Fruit fly (Drosophila melanogaster) whole organism, embryonic: Measurements from ENCODE around the gene Tmtc2.

Experiments
- Asciz ChIP-seq: fragments of 200-800 bp; sonication (Bioruptor generic); optimal IDR thresholded peaks from 2 replicates; lab custom pipeline; 2017; ENCODE audit warnings: missing biosample characterization, mild to moderate bottlenecking, missing genetic modification characterization, missing genetic modification reagents
- Awh ChIP-seq: fragments of 200-800 bp; sonication (Bioruptor generic); IDR thresholded peaks from 2 replicates; pipeline ENCODE4, ENCODE4 v1.3.6; 2022; ENCODE audit warnings: missing biosample characterization, missing genetic modification characterization
- Bdp1 ChIP-seq: fragments of 200-800 bp; sonication (Bioruptor generic); optimal IDR thresholded peaks from 3 replicates; lab custom pipeline; 2016; ENCODE audit warnings: missing biosample characterization, missing genetic modification characterization
- C15 ChIP-seq: fragments of 200-800 bp; sonication (Bioruptor generic); IDR thresholded peaks from 3 replicates; pipeline ENCODE4 v1.3.6; 2022; ENCODE audit warnings: missing biosample characterization, missing genetic modification characterization
- CG1024 ChIP-seq: fragments of 200-800 bp; sonication (Bioruptor generic); IDR thresholded peaks from 2 replicates; pipeline ENCODE4 v1.3.6; 2022; ENCODE audit warnings: missing biosample characterization, missing genetic modification characterization
- CG10321 ChIP-seq: fragments of 200-800 bp; sonication (Bioruptor generic); IDR thresholded peaks from 2 replicates; pipeline ENCODE4 v1.3.6; 2022; ENCODE audit warnings: missing biosample characterization, missing genetic modification characterization
- CG10431 ChIP-seq: fragments of 200-800 bp; sonication (Bioruptor generic); optimal IDR thresholded peaks from 3 replicates; lab custom pipeline; 2018; ENCODE audit warnings: missing biosample characterization, mild to moderate bottlenecking, missing genetic modification characterization
- CG10462 ChIP-seq: fragments of 200-800 bp; sonication (Bioruptor generic); optimal IDR thresholded peaks from 2 replicates; lab custom pipeline; 2016; ENCODE audit warnings: missing biosample characterization, missing genetic modification characterization
- CG11456 ChIP-seq: fragments of 200-800 bp; sonication (Bioruptor generic); IDR thresholded peaks from 3 replicates; pipeline ENCODE4 v1.3.6; 2022; ENCODE audit warnings: missing biosample characterization, missing genetic modification characterization
- CG12391 ChIP-seq: fragments of 200-800 bp; sonication (Bioruptor generic); optimal IDR thresholded peaks from 3 replicates; lab custom pipeline; 2018; ENCODE audit warnings: missing biosample characterization, mild to moderate bottlenecking, missing genetic modification characterization, moderate library complexity
- CG13624 ChIP-seq: fragments of 200-800 bp; sonication (Bioruptor generic); optimal IDR thresholded peaks from 2 replicates; lab custom pipeline; 2016; ENCODE audit warnings: missing biosample characterization, missing genetic modification characterization
- CG17361 ChIP-seq: fragments of 200-800 bp; sonication (Bioruptor generic); IDR thresholded peaks from 3 replicates; pipeline ENCODE4 v1.3.6; 2022; ENCODE audit warnings: missing biosample characterization, missing genetic modification characterization
- CG1792 ChIP-seq: fragments of 200-800 bp; sonication (Bioruptor generic); optimal IDR thresholded peaks from 2 replicates; lab custom pipeline; 2016; ENCODE audit warnings: missing biosample characterization, missing genetic modification characterization
- CG2889 ChIP-seq: fragments of 200-800 bp; sonication (Bioruptor generic); IDR thresholded peaks from 3 replicates; pipeline ENCODE4 v1.3.6; 2022; ENCODE audit warnings: missing biosample characterization, missing genetic modification characterization
- CG31224 ChIP-seq: fragments of 200-800 bp; sonication (Bioruptor generic); IDR thresholded peaks from 2 replicates; pipeline ENCODE4 v1.3.6; 2022; ENCODE audit warnings: missing biosample characterization, missing genetic modification characterization
- CG32772 ChIP-seq: fragments of 200-800 bp; sonication (Bioruptor generic); IDR thresholded peaks from 2 replicates; pipeline ENCODE4 v1.3.6; 2022; ENCODE audit warnings: missing biosample characterization, missing genetic modification characterization
- CG33213 ChIP-seq: fragments of 200-800 bp; sonication (Bioruptor generic); optimal IDR thresholded peaks from 3 replicates; lab custom pipeline; 2016; ENCODE audit warnings: missing biosample characterization, missing genetic modification characterization
- CG34376 ChIP-seq: fragments of 200-800 bp; sonication (Bioruptor generic); optimal IDR thresholded peaks from 2 replicates; lab custom pipeline; 2018; ENCODE audit warnings: missing biosample characterization, mild to moderate bottlenecking, missing genetic modification characterization
- CG4707 ChIP-seq: fragments of 200-800 bp; sonication (Bioruptor generic); optimal IDR thresholded peaks from 2 replicates; lab custom pipeline; 2018; ENCODE audit warnings: missing biosample characterization, mild to moderate bottlenecking, missing genetic modification characterization, moderate library complexity
- CG7839 ChIP-seq: fragments of 200-800 bp; sonication (Bioruptor generic); optimal IDR thresholded peaks from 3 replicates; lab custom pipeline; 2018; ENCODE audit warnings: missing biosample characterization, mild to moderate bottlenecking, missing genetic modification characterization, moderate library complexity
- CG8089 ChIP-seq: fragments of 200-800 bp; sonication (Bioruptor generic); optimal IDR thresholded peaks from 3 replicates; lab custom pipeline; 2016; ENCODE audit warnings: missing biosample characterization, missing genetic modification characterization
- CG8281 ChIP-seq: fragments of 200-800 bp; sonication (Bioruptor generic); optimal IDR thresholded peaks from 2 replicates; lab custom pipeline; 2018; ENCODE audit warnings: missing biosample characterization, mild to moderate bottlenecking, missing genetic modification characterization, moderate library complexity
- CG8359 ChIP-seq: fragments of 200-800 bp; sonication (Bioruptor generic); optimal IDR thresholded peaks from 2 replicates; lab custom pipeline; 2017; ENCODE audit warnings: missing biosample characterization, mild to moderate bottlenecking, missing genetic modification characterization, borderline replicate concordance
- CG8924 ChIP-seq: fragments of 200-800 bp; optimal IDR thresholded peaks from 3 replicates; lab custom pipeline; 2019; ENCODE audit warnings: missing biosample characterization, mild to moderate bottlenecking, missing genetic modification characterization, moderate library complexity
- CG9609 ChIP-seq: fragments of 200-800 bp; sonication (Bioruptor generic); optimal IDR thresholded peaks from 3 replicates; lab custom pipeline; 2016; ENCODE audit warnings: missing biosample characterization, missing genetic modification characterization
- CG9727 ChIP-seq: fragments of 200-800 bp; sonication (Bioruptor generic); optimal IDR thresholded peaks from 3 replicates; lab custom pipeline; 2017; ENCODE audit warnings: missing biosample characterization, mild to moderate bottlenecking, missing genetic modification characterization
- Chrac-16 ChIP-seq: fragments of 200-800 bp; sonication (Bioruptor generic); optimal IDR thresholded peaks from 3 replicates; lab custom pipeline; 2016; ENCODE audit warnings: missing biosample characterization, missing genetic modification characterization
- Hmr ChIP-seq: fragments of 200-800 bp; sonication (Bioruptor generic); optimal IDR thresholded peaks from 3 replicates; lab custom pipeline; 2017; ENCODE audit warnings: mild to moderate bottlenecking, missing biosample characterization, missing genetic modification reagents, missing genetic modification characterization
- Hr39 ChIP-seq: fragments of >200 bp; optimal IDR thresholded peaks from 2 replicates; lab custom pipeline; 2017
- MTF-1 ChIP-seq: fragments of 200-800 bp; sonication (Bioruptor generic); optimal IDR thresholded peaks from 2 replicates; lab custom pipeline; 2018; ENCODE audit warnings: missing biosample characterization, mild to moderate bottlenecking, missing genetic modification characterization, borderline replicate concordance
- Max ChIP-seq: fragments of 200-800 bp; sonication (Bioruptor generic); optimal IDR thresholded peaks from 2 replicates; lab custom pipeline; 2016; ENCODE audit warnings: missing biosample characterization, mild to moderate bottlenecking, missing genetic modification characterization
- Side ChIP-seq: fragments of 200-800 bp; sonication (Bioruptor generic); optimal IDR thresholded peaks from 2 replicates; lab custom pipeline; 2016; ENCODE audit warnings: missing biosample characterization, missing genetic modification characterization
- Sry-δ ChIP-seq: fragments of 200-800 bp; sonication (Bioruptor generic); optimal IDR thresholded peaks from 2 replicates; lab custom pipeline; 2016; ENCODE audit warnings: missing biosample characterization, missing genetic modification characterization
- YL-1 ChIP-seq: fragments of 200-800 bp; sonication (Bioruptor generic); optimal IDR thresholded peaks from 3 replicates; lab custom pipeline; 2017; ENCODE audit warnings: missing biosample characterization, mild to moderate bottlenecking, missing genetic modification characterization
- bcd ChIP-seq: fragments of 200-800 bp; sonication (Bioruptor generic); optimal IDR thresholded peaks from 2 replicates; lab custom pipeline; 2017; ENCODE audit warnings: missing biosample characterization, mild to moderate bottlenecking, missing genetic modification characterization
- crol ChIP-seq: fragments of 200-800 bp; sonication (Bioruptor generic); IDR thresholded peaks from 2 replicates; pipeline ENCODE4 v1.3.6; 2022; ENCODE audit warnings: missing biosample characterization, missing genetic modification characterization
- emc ChIP-seq: fragments of 200-800 bp; sonication (Bioruptor generic); optimal IDR thresholded peaks from 2 replicates; lab custom pipeline; 2016; ENCODE audit warnings: missing biosample characterization, missing genetic modification characterization
- gcm ChIP-seq: fragments of 200-800 bp; sonication (Bioruptor generic); optimal IDR thresholded peaks from 2 replicates; lab custom pipeline; 2019; ENCODE audit warnings: missing biosample characterization, mild to moderate bottlenecking, missing genetic modification characterization, moderate library complexity
- gem ChIP-seq: fragments of 200-800 bp; sonication (Bioruptor generic); optimal IDR thresholded peaks from 2 replicates; lab custom pipeline; 2019; ENCODE audit warnings: missing biosample characterization, mild to moderate bottlenecking, missing genetic modification characterization, moderate library complexity
- gsb ChIP-seq: fragments of 200-800 bp; sonication (Bioruptor generic); IDR thresholded peaks from 2 replicates; pipeline ENCODE4 v1.3.6; 2022; ENCODE audit warnings: missing biosample characterization, missing genetic modification characterization
- ken ChIP-seq: fragments of 200-800 bp; sonication (Bioruptor generic); IDR thresholded peaks from 3 replicates; pipeline ENCODE4 v1.3.6; 2022; ENCODE audit warnings: missing biosample characterization, missing genetic modification characterization
- oc ChIP-seq: fragments of 200-800 bp; sonication (Bioruptor generic); optimal IDR thresholded peaks from 2 replicates; lab custom pipeline; 2018; ENCODE audit warnings: missing biosample characterization, mild to moderate bottlenecking, missing genetic modification characterization, moderate library complexity
- pfk ChIP-seq: fragments of 200-800 bp; sonication (Bioruptor generic); optimal IDR thresholded peaks from 2 replicates; lab custom pipeline; 2018; ENCODE audit warnings: missing biosample characterization, mild to moderate bottlenecking, missing genetic modification characterization, moderate library complexity
- pita ChIP-seq: fragments of 200-800 bp; sonication (Bioruptor generic); optimal IDR thresholded peaks from 2 replicates; lab custom pipeline; 2017; ENCODE audit warnings: missing biosample characterization, mild to moderate bottlenecking, missing genetic modification characterization
- pnt ChIP-seq: fragments of 200-800 bp; sonication (Bioruptor generic); optimal IDR thresholded peaks from 3 replicates; lab custom pipeline; 2016; ENCODE audit warnings: missing biosample characterization, missing genetic modification characterization
- scrt ChIP-seq: fragments of 200-800 bp; sonication (Bioruptor generic); optimal IDR thresholded peaks from 2 replicates; lab custom pipeline; 2018; ENCODE audit warnings: missing biosample characterization, mild to moderate bottlenecking, missing genetic modification characterization, moderate library complexity
- slbo ChIP-seq: fragments of 200-800 bp; sonication (Bioruptor generic); IDR thresholded peaks from 2 replicates; pipeline ENCODE4 v1.3.6; 2022; ENCODE audit warnings: missing biosample characterization, missing genetic modification characterization
- toy ChIP-seq: fragments of 200-800 bp; sonication (Bioruptor generic); IDR thresholded peaks from 2 replicates; pipeline ENCODE4 v1.3.6; 2022; ENCODE audit warnings: missing biosample characterization, missing genetic modification characterization
- tup ChIP-seq: fragments of 200-800 bp; sonication (Bioruptor generic); optimal IDR thresholded peaks from 2 replicates; lab custom pipeline; 2016; ENCODE audit warnings: missing biosample characterization, mild to moderate bottlenecking, missing genetic modification characterization, moderate library complexity
- unpg ChIP-seq: fragments of 200-800 bp; sonication (Bioruptor generic); optimal IDR thresholded peaks from 3 replicates; lab custom pipeline; 2018; ENCODE audit warnings: missing biosample characterization, mild to moderate bottlenecking, missing genetic modification characterization, moderate library complexity
- wor ChIP-seq: fragments of 200-800 bp; sonication (Bioruptor generic); IDR thresholded peaks from 2 replicates; pipeline ENCODE4 v1.3.6; 2022; ENCODE audit warnings: missing biosample characterization, missing genetic modification characterization
- zen ChIP-seq: fragments of 200-800 bp; sonication (Bioruptor generic); optimal IDR thresholded peaks from 3 replicates; lab custom pipeline; 2018; ENCODE audit warnings: missing biosample characterization, mild to moderate bottlenecking, missing genetic modification characterization, moderate library complexity

Gene Tmtc2

DNA sequence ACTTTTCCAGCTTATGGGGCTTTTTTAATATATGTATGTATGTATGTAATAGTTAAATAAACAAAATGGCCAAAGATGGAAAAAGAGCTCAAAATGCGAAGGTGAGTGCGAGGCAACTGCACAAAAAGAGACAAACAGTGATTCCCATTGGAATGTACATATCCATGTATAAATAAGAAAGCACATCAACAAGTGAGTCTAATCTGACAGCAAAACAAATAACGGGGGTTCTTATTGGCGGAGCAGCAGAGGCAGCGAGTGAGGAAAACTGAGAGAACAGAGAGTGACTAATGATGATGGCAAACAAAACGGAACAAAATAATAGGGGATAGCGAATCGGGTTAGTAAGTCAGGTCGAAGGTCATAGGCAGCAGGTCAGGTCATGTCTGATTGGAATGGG is 51.5 kb downstream of the Tmtc2 start (continued):
- TF ChIP-seq CG7839, result no peak
- no peak for TF ChIP-seq tup (GFP tag; lab: Kevin White, UChicago)
- TF ChIP-seq gem (tag; lab: Kevin White, UChicago), result peak; percentile 48
- TF ChIP-seq CG10431 (GFP tag; lab: Kevin White, UChicago), result peak; percentile 26
- TF ChIP-seq CG33213 (GFP tag; lab: Kevin White, UChicago), result peak; percentile 54
- TF ChIP-seq CG4707 (GFP tag; lab: Kevin White, UChicago), result peak; percentile 15
- TF ChIP-seq oc, result peak; percentile 69
- TF ChIP-seq CG11456 (GFP tag; lab: Robert Waterston, UW), result no peak
- peak; percentile 42 for TF ChIP-seq CG1792 (GFP tag; lab: Kevin White, UChicago)
- TF ChIP-seq pfk, result no peak
- TF ChIP-seq slbo (GFP tag; lab: Robert Waterston, UW), result no peak
- TF ChIP-seq CG31224 (GFP tag; lab: Robert Waterston, UW), result no peak
- no peak for TF ChIP-seq gsb (GFP tag; lab: Robert Waterston, UW)
- no peak for TF ChIP-seq Hr39
- no peak for TF ChIP-seq toy (GFP tag; lab: Robert Waterston, UW)
- peak; percentile 47 for TF ChIP-seq CG9727
- no peak for TF ChIP-seq CG32772 (GFP tag; lab: Robert Waterston, UW)
- no peak for TF ChIP-seq Max
- peak; percentile 11 for TF ChIP-seq zen (tag; lab: Kevin White, UChicago)
- TF ChIP-seq C15 (GFP tag; lab: Robert Waterston, UW), result no peak
- TF ChIP-seq crol, result no peak
- TF ChIP-seq wor (GFP tag; lab: Robert Waterston, UW), result no peak
- peak; percentile 65; the same call in 1 of the 2 replicates for TF ChIP-seq Awh (GFP tag; lab: Robert Waterston, UW)
- TF ChIP-seq CG17361 (GFP tag; lab: Robert Waterston, UW), result 0 out of 3 replicates have a peak, but pooled peaks have one; percentile 12
- TF ChIP-seq CG8089 (GFP tag; lab: Kevin White, UChicago), result peak; percentile 52
- no peak for TF ChIP-seq CG8359 (GFP tag; lab: Kevin White, UChicago)
- TF ChIP-seq Sry-δ (GFP tag; lab: Kevin White, UChicago), result no peak
- TF ChIP-seq CG10321 (GFP tag; lab: Robert Waterston, UW), result no peak
- peak; percentile 68 for TF ChIP-seq Asciz (GFP tag; lab: Kevin White, UChicago)
- TF ChIP-seq YL-1 (GFP tag; lab: Kevin White, UChicago), result no peak
- TF ChIP-seq CG13624, result no peak
- TF ChIP-seq CG8924 (tag; lab: Kevin White, UChicago), result peak; percentile 5
- TF ChIP-seq CG2889, result no peak
- peak; percentile 62 for TF ChIP-seq gcm (GFP tag; lab: Kevin White, UChicago)
- peak; percentile 6 for TF ChIP-seq CG12391 (tag; lab: Kevin White, UChicago)
- TF ChIP-seq CG10462 (GFP tag; lab: Kevin White, UChicago), result peak; percentile 31
- TF ChIP-seq CG9609 (GFP tag; lab: Kevin White, UChicago), result peak; percentile 2
- peak; percentile 3 for TF ChIP-seq Hmr (GFP tag; lab: Kevin White, UChicago)
- peak; percentile 18 for TF ChIP-seq unpg (GFP tag; lab: Kevin White, UChicago)
- TF ChIP-seq Side, result peak; percentile 24
- TF ChIP-seq pita (GFP tag; lab: Kevin White, UChicago), result no peak
- TF ChIP-seq emc (GFP tag; lab: Kevin White, UChicago), result no peak
- peak; percentile 44; the same call in 1 of the 2 replicates for TF ChIP-seq CG1024 (GFP tag; lab: Robert Waterston, UW)
- peak; percentile 33 for TF ChIP-seq MTF-1 (GFP tag; lab: Kevin White, UChicago)
- 0 out of 3 replicates have a peak, but pooled peaks have one; percentile 17 for TF ChIP-seq ken (GFP tag; lab: Robert Waterston, UW)
- no peak for TF ChIP-seq CG34376 (GFP tag; lab: Kevin White, UChicago)
- TF ChIP-seq scrt, result peak; percentile 80
- peak; percentile 17 for TF ChIP-seq Bdp1 (GFP tag; lab: Kevin White, UChicago)
- TF ChIP-seq bcd (GFP tag; lab: Kevin White, UChicago), result no peak
- peak; percentile 15 for TF ChIP-seq pnt (GFP tag; lab: Kevin White, UChicago)
- TF ChIP-seq CG8281 (tag; lab: Kevin White, UChicago), result peak; percentile 15
- no peak for TF ChIP-seq Chrac-16 (GFP tag; lab: Kevin White, UChicago)
